Fruit fly (Drosophila melanogaster) whole organism, wandering third instar larva: ENCODE results near the gene CG13896.

Experiments used
- Abd-B ChIP-seq: fragments of >200 bp; optimal IDR thresholded peaks from 2 replicates; lab custom pipeline; 2017; ENCODE audit warnings: missing biosample characterization, missing genetic modification characterization
- CG32264 ChIP-seq: fragments of 200-800 bp; sonication (Bioruptor generic); optimal IDR thresholded peaks from 2 replicates; lab custom pipeline; 2016; ENCODE audit warnings: missing biosample characterization, missing genetic modification characterization
- CG9705 ChIP-seq: fragments of 200-800 bp; sonication (Bioruptor generic); optimal IDR thresholded peaks from 2 replicates; lab custom pipeline; 2018; ENCODE audit warnings: missing biosample characterization, mild to moderate bottlenecking, missing genetic modification characterization
- CrebA ChIP-seq: fragments of 200-800 bp; sonication (Bioruptor generic); optimal IDR thresholded peaks from 2 replicates; lab custom pipeline; 2016; ENCODE audit warnings: missing biosample characterization, mild to moderate bottlenecking, missing genetic modification characterization, borderline replicate concordance
- Dfd ChIP-seq: fragments of >200 bp; optimal IDR thresholded peaks from 2 replicates; lab custom pipeline; 2017; ENCODE audit warnings: missing biosample characterization, missing genetic modification characterization
- Dif ChIP-seq: fragments of 200-275, 200-300 bp; sonication (Bioruptor generic); optimal IDR thresholded peaks from 2 replicates; lab custom pipeline; 2018; ENCODE audit warnings: missing biosample characterization, missing genetic modification characterization; ENCODE audit not compliant: partially characterized antibody
- GATAd ChIP-seq: sonication (Bioruptor generic); optimal IDR thresholded peaks from 2 replicates; lab custom pipeline; 2016; ENCODE audit warnings: missing biosample characterization, missing genetic modification characterization
- HLH106 ChIP-seq: fragments of 200-800 bp; optimal IDR thresholded peaks from 3 replicates; lab custom pipeline; 2019; ENCODE audit warnings: missing biosample characterization, mild to moderate bottlenecking, missing genetic modification characterization, moderate library complexity
- Hr78 ChIP-seq: fragments of >200 bp; optimal IDR thresholded peaks from 2 replicates; lab custom pipeline; 2017; ENCODE audit warnings: missing biosample characterization, missing genetic modification characterization
- Hr83 ChIP-seq: fragments of 200-300 bp; sonication (Bioruptor generic); optimal IDR thresholded peaks from 2 replicates; lab custom pipeline; 2016; ENCODE audit warnings: missing biosample characterization, mild to moderate bottlenecking, missing genetic modification characterization, moderate library complexity; ENCODE audit not compliant: poor library complexity, severe bottlenecking
- Jra ChIP-seq: sonication (Bioruptor generic); optimal IDR thresholded peaks from 2 replicates; lab custom pipeline; 2016; ENCODE audit warnings: missing biosample characterization, missing genetic modification characterization
- Mio ChIP-seq: sonication (Bioruptor generic); optimal IDR thresholded peaks from 2 replicates; lab custom pipeline; 2016; ENCODE audit warnings: missing biosample characterization, missing genetic modification characterization
- Myc ChIP-seq: fragments of >200 bp; optimal IDR thresholded peaks from 2 replicates; lab custom pipeline; 2017
- OdsH ChIP-seq: fragments of 200-800 bp; sonication (Bioruptor generic); optimal IDR thresholded peaks from 2 replicates; lab custom pipeline; 2016; ENCODE audit warnings: missing biosample characterization, mild to moderate bottlenecking, missing genetic modification characterization
- Rel ChIP-seq, 2 experiments: fragments of 200-800 bp; sonication (Bioruptor generic) in 1 of 2; optimal IDR thresholded peaks; 2 replicates in 1 of 2; 3 replicates in 1 of 2; lab custom pipeline; 2016 to 2019; ENCODE audit warnings: mild to moderate bottlenecking in 2 of 2, missing biosample characterization in 2 of 2, missing genetic modification characterization in 2 of 2, moderate library complexity in 1 of 2
- Sp1 ChIP-seq: fragments of 200-800 bp; sonication (Bioruptor generic); optimal IDR thresholded peaks from 3 replicates; lab custom pipeline; 2019; ENCODE audit warnings: missing biosample characterization, mild to moderate bottlenecking, missing genetic modification characterization, moderate library complexity
- br ChIP-seq: fragments of 200-800 bp; sonication (Bioruptor generic); optimal IDR thresholded peaks from 2 replicates; lab custom pipeline; 2016; ENCODE audit warnings: missing biosample characterization, missing genetic modification characterization
- brk ChIP-seq: fragments of 200-800 bp; sonication (Bioruptor generic); optimal IDR thresholded peaks from 2 replicates; lab custom pipeline; 2016; ENCODE audit warnings: missing biosample characterization, mild to moderate bottlenecking, missing genetic modification characterization
- dl ChIP-seq, 2 experiments: fragments of 175-275, 200-275 bp in 1 of 2; fragments of 200-275 bp in 1 of 2; sonication (Bioruptor generic); optimal IDR thresholded peaks; lab custom pipeline; 2018; ENCODE audit warnings: mild to moderate bottlenecking in 2 of 2, missing biosample characterization in 2 of 2, missing genetic modification characterization in 2 of 2, moderate library complexity in 2 of 2; ENCODE audit not compliant: partially characterized antibody in 2 of 2, insufficient read depth in 1 of 2
- dmrt93B ChIP-seq: fragments of 200-800 bp; sonication (Bioruptor generic); optimal IDR thresholded peaks from 2 replicates; lab custom pipeline; 2018; ENCODE audit warnings: missing biosample characterization, mild to moderate bottlenecking, missing genetic modification characterization
- dsf ChIP-seq: sonication (Bioruptor generic); optimal IDR thresholded peaks from 2 replicates; lab custom pipeline; 2016; ENCODE audit warnings: missing biosample characterization, missing genetic modification characterization, borderline replicate concordance
- ey ChIP-seq: fragments of 200-800 bp; sonication (Bioruptor generic); optimal IDR thresholded peaks from 2 replicates; lab custom pipeline; 2016; ENCODE audit warnings: missing biosample characterization, missing genetic modification characterization
- foxo ChIP-seq, 2 experiments: fragments of 200-800 bp; sonication (Bioruptor generic); optimal IDR thresholded peaks; 2 replicates in 1 of 2; 3 replicates in 1 of 2; lab custom pipeline; 2016 to 2017; ENCODE audit warnings: missing biosample characterization in 2 of 2, missing genetic modification characterization in 2 of 2
- fru ChIP-seq: fragments of 200-800 bp; sonication (Bioruptor generic); optimal IDR thresholded peaks from 3 replicates; lab custom pipeline; 2016; ENCODE audit warnings: missing biosample characterization, mild to moderate bottlenecking, missing genetic modification characterization
- h ChIP-seq: fragments of 200-800 bp; sonication (Bioruptor generic); optimal IDR thresholded peaks from 3 replicates; lab custom pipeline; 2016; ENCODE audit warnings: missing biosample characterization, mild to moderate bottlenecking, missing genetic modification characterization
- lola ChIP-seq: fragments of >200 bp; optimal IDR thresholded peaks from 2 replicates; lab custom pipeline; 2017; ENCODE audit warnings: missing biosample characterization, missing genetic modification characterization
- pan ChIP-seq: fragments of >200 bp; optimal IDR thresholded peaks from 2 replicates; lab custom pipeline; 2017
- psq ChIP-seq: fragments of 200-800 bp; sonication (Bioruptor generic); optimal IDR thresholded peaks from 3 replicates; lab custom pipeline; 2017; ENCODE audit warnings: missing biosample characterization, mild to moderate bottlenecking, missing genetic modification characterization, moderate library complexity
- rgr ChIP-seq: fragments of 200-800 bp; sonication (Bioruptor generic); optimal IDR thresholded peaks from 3 replicates; lab custom pipeline; 2016; ENCODE audit warnings: missing biosample characterization, mild to moderate bottlenecking, missing genetic modification characterization
- sage ChIP-seq: fragments of 200-800 bp; sonication (Bioruptor generic); optimal IDR thresholded peaks from 2 replicates; lab custom pipeline; 2016; ENCODE audit warnings: missing biosample characterization, mild to moderate bottlenecking, missing genetic modification characterization
- sv ChIP-seq: fragments of 200-800 bp; sonication (Bioruptor generic); optimal IDR thresholded peaks from 3 replicates; lab custom pipeline; 2016; ENCODE audit warnings: missing biosample characterization, missing genetic modification characterization
- tai ChIP-seq: sonication (Bioruptor generic); optimal IDR thresholded peaks from 2 replicates; lab custom pipeline; 2016; ENCODE audit warnings: missing biosample characterization, missing genetic modification characterization
- usp ChIP-seq: fragments of >200 bp; optimal IDR thresholded peaks from 2 replicates; lab custom pipeline; 2017; ENCODE audit warnings: missing biosample characterization, missing genetic modification characterization
- woc ChIP-seq: sonication (Bioruptor generic); optimal IDR thresholded peaks from 2 replicates; lab custom pipeline; 2016; ENCODE audit warnings: missing biosample characterization, mild to moderate bottlenecking, missing genetic modification characterization

CG13896 gene

DNA sequence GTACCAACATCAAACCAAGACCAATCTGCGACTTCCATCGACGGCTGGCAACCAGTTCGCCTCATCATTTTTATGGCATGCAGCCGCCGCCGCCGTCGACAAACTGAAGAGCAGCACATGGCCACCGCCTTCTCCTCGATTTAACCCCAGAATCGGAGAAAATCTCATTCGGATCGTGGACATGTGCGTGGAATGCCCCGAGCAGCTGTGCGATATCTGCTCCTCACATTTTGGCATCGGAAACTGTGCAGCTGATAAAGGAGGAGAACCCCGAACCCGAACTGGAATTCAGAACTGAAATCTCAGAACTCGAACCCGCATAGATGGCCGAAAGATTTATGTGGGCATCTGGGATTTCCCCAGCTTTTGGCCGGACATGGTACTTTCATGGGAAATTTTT lies 31.5 kb upstream of the CG13896 start:
- TF ChIP-seq usp (GFP tag; lab: Kevin White, UChicago) = no peak

DNA sequence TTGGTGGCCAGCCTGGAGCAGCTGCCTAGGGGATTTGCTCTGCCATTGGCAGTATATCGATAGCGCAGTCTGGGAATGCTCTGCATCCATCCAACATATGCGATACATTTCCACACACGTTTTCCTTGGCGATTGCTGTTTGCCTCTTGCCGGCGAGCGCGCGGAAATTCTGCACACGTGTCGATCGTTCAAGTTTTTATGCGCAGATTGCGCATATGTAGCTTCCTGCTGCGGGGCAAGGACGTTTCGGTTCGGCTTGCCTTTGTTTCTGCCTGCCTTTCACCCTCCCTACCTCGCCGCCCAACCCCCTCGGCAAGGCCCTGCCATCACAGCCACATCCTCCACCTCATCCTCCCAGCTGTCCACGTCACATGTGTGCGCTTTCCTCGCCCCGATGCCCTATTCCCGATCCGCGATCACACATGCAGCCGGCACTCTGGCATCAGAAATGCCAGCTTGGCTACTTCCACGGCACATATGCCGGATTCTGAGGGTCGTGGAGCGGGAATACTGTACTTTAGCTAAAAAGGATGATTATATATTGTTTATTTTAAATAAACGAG lies 30.8 kb upstream of the CG13896 start:
- TF ChIP-seq tai (GFP tag; lab: Kevin White, UChicago) = no peak
- no peak for TF ChIP-seq brk (GFP tag; lab: Kevin White, UChicago)
- TF ChIP-seq Dif (GFP tag; lab: Kevin White, UChicago) = no peak
- no peak for TF ChIP-seq Rel (GFP tag; optimal IDR thresholded peaks at IDR 0.05; lab: Kevin White, UChicago)
- TF ChIP-seq Rel (tag; optimal IDR thresholded peaks at IDR 0.05; lab: Kevin White, UChicago) = no peak
- no peak for TF ChIP-seq CG32264 (GFP tag; lab: Kevin White, UChicago)
- no peak for TF ChIP-seq Sp1 (GFP tag; lab: Kevin White, UChicago)
- TF ChIP-seq Jra = no peak
- TF ChIP-seq foxo (GFP tag; optimal IDR thresholded peaks at IDR 0.05; lab: Kevin White, UChicago) = no peak
- no peak for TF ChIP-seq Myc
- no peak for TF ChIP-seq Dfd (GFP tag; lab: Kevin White, UChicago)
- no peak for TF ChIP-seq Hr83
- no peak for TF ChIP-seq rgr
- no peak for TF ChIP-seq OdsH

dm6 chr3L:741687-742086 lies 30.0 kb upstream of the CG13896 start:
- no peak for TF ChIP-seq OdsH
- TF ChIP-seq foxo (GFP tag; optimal IDR thresholded peaks at IDR 0.05; lab: Kevin White, UChicago) = peak in 1 of 2 experiments; percentile 5

DNA sequence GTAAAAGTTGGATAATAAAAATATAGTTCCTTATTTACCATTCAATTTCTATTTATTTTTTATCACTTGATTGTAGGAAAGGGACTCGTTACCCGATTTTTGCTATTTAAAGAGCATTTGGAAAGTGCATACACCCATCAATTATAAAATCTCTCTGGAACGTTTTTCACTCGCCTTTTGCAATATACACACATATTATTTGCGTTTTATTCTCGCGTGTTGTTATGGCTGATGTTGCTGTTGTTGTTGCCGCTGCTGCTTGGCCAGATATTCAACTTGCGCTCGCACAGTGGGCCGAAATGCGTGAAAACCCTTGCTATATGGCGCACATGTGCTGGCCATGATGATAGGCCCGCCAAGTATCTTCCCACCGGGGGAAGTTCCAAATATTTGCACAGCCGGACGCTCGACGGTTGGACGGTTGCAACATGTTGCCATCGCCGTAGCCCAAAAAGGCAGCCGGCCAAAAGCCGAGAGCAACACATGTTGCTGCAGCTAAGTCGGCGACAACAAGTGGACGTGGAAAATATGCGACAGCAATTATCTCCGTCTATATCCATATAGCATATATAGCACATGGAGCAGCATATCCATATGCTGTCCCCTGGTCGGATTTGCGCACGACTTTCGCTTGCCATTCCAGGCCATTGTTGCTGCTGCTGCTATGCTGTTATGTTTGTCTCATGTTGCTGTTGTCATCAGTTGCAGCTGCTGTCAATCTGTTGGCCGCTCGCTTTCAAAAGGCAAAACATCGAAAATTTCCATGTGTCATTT lies 27.9 kb upstream of the CG13896 start:
- TF ChIP-seq woc (GFP tag; lab: Kevin White, UChicago) = peak; percentile 80
- TF ChIP-seq fru (GFP tag; lab: Kevin White, UChicago) = peak; percentile 35
- peak; percentile 22 for TF ChIP-seq br
- TF ChIP-seq h (GFP tag; lab: Kevin White, UChicago) = peak; percentile 27
- peak in 1 of 2 experiments; percentile 34 for TF ChIP-seq foxo (GFP tag; optimal IDR thresholded peaks at IDR 0.05; lab: Kevin White, UChicago)
- TF ChIP-seq Dif (GFP tag; lab: Kevin White, UChicago) = peak; percentile 48
- peak; percentile 4 for TF ChIP-seq Sp1 (GFP tag; lab: Kevin White, UChicago)
- TF ChIP-seq Rel (GFP tag; optimal IDR thresholded peaks at IDR 0.05; lab: Kevin White, UChicago) = no peak
- TF ChIP-seq Rel (tag; optimal IDR thresholded peaks at IDR 0.05; lab: Kevin White, UChicago) = peak; percentile 5
- no peak for TF ChIP-seq dsf (GFP tag; lab: Kevin White, UChicago)
- no peak for TF ChIP-seq sage (GFP tag; lab: Kevin White, UChicago)
- TF ChIP-seq HLH106 = no peak
- TF ChIP-seq Abd-B = no peak
- peak; percentile 60 for TF ChIP-seq brk (GFP tag; lab: Kevin White, UChicago)
- TF ChIP-seq ey = peak; percentile 2
- peak; percentile 5 for TF ChIP-seq Myc
- TF ChIP-seq dl (GFP tag; optimal IDR thresholded peaks at IDR 0.05; lab: Kevin White, UChicago; ENCODE audit: insufficient read depth in 1 of 2, partially characterized antibody in 2 of 2) = peak in 1 of 2 experiments; percentile 2
- TF ChIP-seq, all 38 proteins: peak for 12

- TF ChIP-seq Hr83 (no peak), sv (GFP tag; lab: Kevin White, UChicago) (peak; percentile 81), OdsH (peak; percentile 95), dl (GFP tag; optimal IDR thresholded peaks at IDR 0.05; lab: Kevin White, UChicago; ENCODE audit: insufficient read depth in 1 of 2, partially characterized antibody in 2 of 2) (peak; percentile 89 to 90), ey (peak; percentile 85), psq (GFP tag; lab: Kevin White, UChicago) (peak; percentile 92), Abd-B (no peak), tai (GFP tag; lab: Kevin White, UChicago) (peak; percentile 72), Jra (peak; percentile 79), HLH106 (peak; percentile 97), foxo (GFP tag; optimal IDR thresholded peaks at IDR 0.05; lab: Kevin White, UChicago) (peak in 1 of 2 experiments; percentile 95), brk (GFP tag; lab: Kevin White, UChicago) (peak; percentile 90), GATAd (GFP tag; lab: Kevin White, UChicago) (peak; percentile 86), dsf (GFP tag; lab: Kevin White, UChicago) (peak; percentile 76), Hr78 (no peak), h (GFP tag; lab: Kevin White, UChicago) (peak; percentile 94), Dif (GFP tag; lab: Kevin White, UChicago) (peak; percentile 90), dmrt93B (GFP tag; lab: Kevin White, UChicago) (peak; percentile 86), woc (GFP tag; lab: Kevin White, UChicago) (no peak), Mio (GFP tag; lab: Kevin White, UChicago) (no peak), CrebA (peak; percentile 43), CG9705 (GFP tag; lab: Kevin White, UChicago) (peak; percentile 86), Myc (no peak), br (peak; percentile 86), lola (GFP tag; lab: Kevin White, UChicago) (no peak), pan (no peak), rgr (peak; percentile 95), CG32264 (GFP tag; lab: Kevin White, UChicago) (peak; percentile 69)
These were observed 27.1 kb upstream of the CG13896 start for dm6 chr3L:738523-739356.
